Worm (Caenorhabditis elegans) whole organism, midembryonic: ENCODE measurements around the gene T24B8.3.

Experiments
- T22C8.4 ChIP-seq: fragments of 200-800 bp; sonication (Bioruptor generic); IDR thresholded peaks from 2 replicates; pipeline ENCODE4 v1.3.6; 2022; ENCODE audit warnings: missing genetic modification characterization, missing compliant biosample characterization
- cog-1 ChIP-seq: sonication (generic microtip); optimal IDR thresholded peaks from 2 replicates; lab custom pipeline; 2016; ENCODE audit warnings: missing genetic modification characterization, missing compliant biosample characterization
- flt-1 ChIP-seq: fragments of 200-800 bp; sonication (Bioruptor generic); IDR thresholded peaks from 2 replicates; pipeline ENCODE4 v1.3.6; 2022; ENCODE audit warnings: missing genetic modification characterization, missing compliant biosample characterization
- klf-2 ChIP-seq: fragments of 200-800 bp; sonication (Bioruptor generic); conservative IDR thresholded peaks from 2 replicates; pipeline ENCODE4 v1.3.6; 2022; ENCODE audit warnings: missing genetic modification reagents, missing genetic modification characterization, missing compliant biosample characterization
- med-1 ChIP-seq: sonication (generic microtip); optimal IDR thresholded peaks from 2 replicates; lab custom pipeline; 2017; ENCODE audit warnings: missing genetic modification characterization, mild to moderate bottlenecking, missing compliant biosample characterization, antibody characterized with exemption, missing genetic modification reagents; ENCODE audit not compliant: insufficient read depth
- ref-1 ChIP-seq: fragments of 200-800 bp; sonication (Bioruptor generic); conservative IDR thresholded peaks from 2 replicates; pipeline ENCODE4 v1.3.6; 2022; ENCODE audit warnings: missing genetic modification reagents, missing genetic modification characterization, missing compliant biosample characterization
- tab-1 ChIP-seq: fragments of 200-800 bp; sonication (Bioruptor generic); IDR thresholded peaks from 2 replicates; pipeline ENCODE4 v1.3.6; 2022; ENCODE audit warnings: missing genetic modification characterization, missing compliant biosample characterization
- ztf-23 ChIP-seq: fragments of 200-800 bp; sonication (Bioruptor generic); IDR thresholded peaks from 2 replicates; pipeline ENCODE4 v1.3.6; 2022; ENCODE audit warnings: missing genetic modification reagents, missing genetic modification characterization, missing compliant biosample characterization
- ztf-29 ChIP-seq: fragments of 200-800 bp; sonication (Bioruptor generic); IDR thresholded peaks from 2 replicates; pipeline ENCODE4 v1.3.6; 2022; ENCODE audit warnings: missing genetic modification reagents, missing genetic modification characterization, missing compliant biosample characterization

T24B8.3 gene

DNA sequence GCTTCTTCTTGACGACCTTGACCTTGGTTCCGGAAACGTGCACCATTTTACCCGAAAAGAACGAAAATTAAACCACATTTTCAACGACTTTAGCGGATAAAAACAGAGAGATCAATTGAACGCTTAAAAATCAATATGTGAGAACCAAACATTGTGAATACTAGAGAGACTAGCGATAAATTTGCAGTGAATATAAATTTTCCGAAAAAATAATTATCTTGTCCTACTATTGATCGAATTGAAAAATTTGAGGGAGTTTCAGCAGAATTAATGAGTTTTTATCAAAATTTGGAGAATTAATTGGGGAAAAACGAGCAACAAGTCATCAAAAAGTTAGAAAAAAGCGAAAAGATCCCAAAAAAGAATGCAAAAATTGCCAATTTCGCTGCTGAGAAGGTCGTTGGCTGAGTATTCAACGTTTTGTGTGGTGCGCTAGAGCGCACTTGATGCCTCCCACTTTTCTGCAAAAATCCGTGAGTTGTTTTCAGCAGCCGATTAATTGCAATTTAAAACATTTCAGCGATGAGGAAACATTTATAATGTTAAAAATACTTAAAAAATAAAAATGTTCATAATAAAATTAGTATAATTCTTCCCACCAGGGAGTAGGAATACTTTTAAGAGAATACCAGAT is 3.8 kb downstream of the T24B8.3 start, which contains the start of gene rpl-32:
TSS of gene rpl-32 (minus strand) at position 51 of the 634 bp plus-strand sequence.
- TF ChIP-seq cog-1 (tag; lab: Kevin White, UChicago) = peak; percentile 69
- no peak for TF ChIP-seq ref-1 (GFP tag; lab: Robert Waterston, UW)
- 0 out of 2 replicates have a peak, but pooled peaks have one; percentile 53 for TF ChIP-seq flt-1
- no peak for TF ChIP-seq med-1
- no peak for TF ChIP-seq klf-2 (GFP tag; lab: Robert Waterston, UW)
- no peak for TF ChIP-seq tab-1 (GFP tag; lab: Robert Waterston, UW)

DNA sequence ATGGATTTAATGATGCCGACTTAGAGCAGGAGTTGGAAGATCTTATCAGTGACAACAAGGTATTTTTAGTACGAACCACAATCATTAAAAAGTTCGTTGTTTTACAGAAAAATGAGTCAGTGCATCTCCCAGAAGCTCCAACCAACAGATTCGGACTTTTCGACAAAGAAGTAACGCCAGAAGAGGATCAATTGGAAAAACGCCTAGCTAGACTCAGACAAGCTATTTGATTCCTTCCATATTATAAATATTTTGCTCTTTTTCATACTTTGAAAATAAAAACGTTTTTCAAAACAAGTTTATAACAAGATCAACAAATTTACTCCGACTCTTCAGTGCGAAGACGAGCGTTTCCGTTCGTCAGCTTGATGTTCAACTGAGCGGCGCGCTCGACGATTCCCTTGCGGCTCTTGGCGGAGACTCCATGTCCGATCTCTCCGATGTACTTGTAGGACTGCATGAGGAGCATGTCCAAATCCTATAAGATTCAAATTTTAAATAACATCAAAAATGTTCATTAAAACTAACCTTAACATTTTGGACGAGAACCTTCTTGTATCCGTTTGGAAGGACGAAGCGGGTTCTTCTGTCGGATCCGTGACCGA is 4.6 kb downstream of the T24B8.3 start:
- no peak for TF ChIP-seq cog-1 (tag; lab: Kevin White, UChicago)
- TF ChIP-seq klf-2 (GFP tag; lab: Robert Waterston, UW) = no peak
- TF ChIP-seq tab-1 (GFP tag; lab: Robert Waterston, UW) = no peak
- no peak for TF ChIP-seq ref-1 (GFP tag; lab: Robert Waterston, UW)
- no peak for TF ChIP-seq med-1

DNA sequence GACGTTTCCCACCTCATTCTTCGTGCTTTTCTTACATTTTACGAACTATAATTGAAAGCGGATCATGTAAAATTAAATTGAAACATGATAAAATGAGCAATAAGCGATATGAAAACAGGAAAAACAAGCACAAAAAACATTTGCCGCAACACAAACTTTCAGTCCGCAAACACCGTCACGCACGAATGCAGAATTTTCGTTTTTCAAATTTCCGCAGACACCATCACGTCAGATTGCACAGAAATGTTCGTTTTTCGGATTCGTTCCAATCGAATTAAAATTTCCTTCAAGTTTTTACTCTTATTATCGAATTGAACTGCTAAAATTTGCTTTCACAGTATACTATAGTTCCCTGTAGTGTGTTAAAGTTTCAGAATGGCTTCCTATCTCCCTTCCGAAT is 6.3 kb downstream of the T24B8.3 start, which contains the start of gene chmp-7:
TSS of gene chmp-7 (plus strand) at position 369 of the 400 bp plus-strand sequence.
- TF ChIP-seq cog-1 (tag; lab: Kevin White, UChicago) (peak; percentile 18), klf-2 (GFP tag; lab: Robert Waterston, UW) (no peak), T22C8.4 (GFP tag; lab: Robert Waterston, UW) (no peak), tab-1 (GFP tag; lab: Robert Waterston, UW) (no peak), ztf-23 (0 out of 2 replicates have a peak, but pooled peaks have one; percentile 53), med-1 (no peak), flt-1 (peak; percentile 69; the same call in 1 of the 2 replicates), ref-1 (GFP tag; lab: Robert Waterston, UW) (no peak), ztf-29 (GFP tag; lab: Robert Waterston, UW) (no peak)

DNA sequence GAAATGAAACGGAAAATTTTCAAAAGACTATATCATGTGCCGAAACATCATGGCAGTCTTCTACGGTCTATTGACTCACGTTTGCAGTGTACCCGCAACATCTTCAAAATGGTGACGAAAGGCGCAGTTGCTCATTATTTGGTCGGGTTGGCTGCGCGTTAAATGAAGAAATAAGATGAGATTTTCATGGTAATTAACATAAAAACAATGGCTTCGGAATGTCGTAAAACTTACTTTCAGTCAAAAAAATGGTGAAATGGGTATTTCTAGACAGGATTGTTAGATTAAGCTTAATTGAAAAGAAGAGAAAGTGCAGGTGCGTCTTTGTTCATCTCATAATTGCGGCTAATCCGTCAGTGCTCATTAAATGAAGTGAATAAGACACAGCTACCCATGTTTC is 7.4 kb downstream of the T24B8.3 start, which contains the start of gene T24B8.7:
TSS of gene T24B8.7 (minus strand) at position 101 of the 400 bp plus-strand sequence.
- TF ChIP-seq ref-1 (GFP tag; lab: Robert Waterston, UW) = no peak
- no peak for TF ChIP-seq T22C8.4 (GFP tag; lab: Robert Waterston, UW)
- TF ChIP-seq flt-1 = no peak
- no peak for TF ChIP-seq med-1
- no peak for TF ChIP-seq ztf-29 (GFP tag; lab: Robert Waterston, UW)
- no peak for TF ChIP-seq ztf-23
- TF ChIP-seq cog-1 (tag; lab: Kevin White, UChicago) = no peak
- TF ChIP-seq klf-2 (GFP tag; lab: Robert Waterston, UW) = no peak
- TF ChIP-seq tab-1 (GFP tag; lab: Robert Waterston, UW) = no peak

DNA sequence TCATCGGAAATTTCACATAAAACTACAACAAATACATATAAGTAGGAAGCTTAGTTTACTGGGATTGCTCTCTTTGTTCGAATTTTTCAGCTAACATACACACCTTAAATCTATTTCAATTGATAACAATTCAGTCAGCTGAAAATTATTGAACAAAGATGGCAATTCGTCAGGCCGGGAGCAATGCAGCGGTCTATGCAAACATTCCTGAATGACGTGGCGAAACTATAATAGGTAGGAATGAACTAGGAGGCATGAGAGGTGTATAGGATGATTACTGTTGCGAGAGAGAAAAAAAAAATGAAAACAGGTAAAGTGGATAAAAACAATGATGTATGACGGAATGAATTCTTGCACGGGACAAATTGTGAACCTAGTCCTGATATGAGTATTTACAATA is 18.9 kb downstream of the T24B8.3 start:
- TF ChIP-seq ref-1 (GFP tag; lab: Robert Waterston, UW) = no peak
- no peak for TF ChIP-seq klf-2 (GFP tag; lab: Robert Waterston, UW)
- TF ChIP-seq flt-1 = no peak
- no peak for TF ChIP-seq ztf-23
- no peak for TF ChIP-seq tab-1 (GFP tag; lab: Robert Waterston, UW)
- no peak for TF ChIP-seq ztf-29 (GFP tag; lab: Robert Waterston, UW)
- TF ChIP-seq med-1 = no peak
- TF ChIP-seq T22C8.4 (GFP tag; lab: Robert Waterston, UW) = no peak
- no peak for TF ChIP-seq cog-1 (tag; lab: Kevin White, UChicago)

DNA sequence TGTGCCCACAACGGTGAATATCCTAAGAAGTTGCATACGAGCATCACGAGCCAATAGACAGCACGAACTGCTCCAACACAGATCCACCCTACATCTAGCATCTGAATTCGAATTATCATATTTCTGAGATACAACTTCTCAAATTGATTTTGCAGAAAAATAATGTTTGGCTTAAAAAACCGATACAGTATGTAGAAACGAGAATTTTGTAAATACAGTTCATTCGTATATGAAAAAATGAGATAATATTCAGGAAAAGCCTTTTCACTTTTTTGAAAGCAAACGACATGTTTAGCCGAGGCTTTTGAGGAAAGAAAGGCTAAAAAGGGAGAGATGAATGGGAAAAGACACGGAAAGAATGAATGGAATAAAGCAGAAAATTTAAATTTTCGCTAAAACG is 19.6 kb downstream of the T24B8.3 start, which contains the start of gene F37B12.3:
TSS of gene F37B12.3 (minus strand) at position 101 of the 400 bp plus-strand sequence.
- TF ChIP-seq flt-1 (no peak), T22C8.4 (GFP tag; lab: Robert Waterston, UW) (no peak), klf-2 (GFP tag; lab: Robert Waterston, UW) (no peak), cog-1 (tag; lab: Kevin White, UChicago) (no peak)

DNA sequence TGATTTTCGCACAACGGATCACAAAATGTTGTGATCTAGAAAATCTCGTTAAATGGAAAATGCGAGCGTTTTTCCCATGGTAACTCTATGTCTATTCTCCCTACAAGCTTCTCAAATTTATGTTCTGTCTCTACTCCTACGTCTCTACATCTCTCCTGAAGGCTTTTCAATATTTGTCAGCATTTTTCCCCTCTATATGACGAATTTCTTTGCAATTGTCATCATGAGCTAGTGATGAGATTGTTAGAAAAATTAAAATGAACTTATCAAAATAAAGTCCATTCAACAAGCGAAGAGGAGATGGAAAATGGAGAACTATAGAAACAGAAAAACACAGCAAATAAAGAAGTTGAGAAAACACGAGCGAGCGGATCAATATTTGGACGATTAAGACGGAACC is 22.2 kb downstream of the T24B8.3 start:
- TF ChIP-seq ztf-23 (no peak), med-1 (no peak), klf-2 (GFP tag; lab: Robert Waterston, UW) (no peak), ztf-29 (GFP tag; lab: Robert Waterston, UW) (no peak), flt-1 (no peak), T22C8.4 (GFP tag; lab: Robert Waterston, UW) (no peak), tab-1 (GFP tag; lab: Robert Waterston, UW) (no peak), ref-1 (GFP tag; lab: Robert Waterston, UW) (no peak), cog-1 (tag; lab: Kevin White, UChicago) (no peak)

DNA sequence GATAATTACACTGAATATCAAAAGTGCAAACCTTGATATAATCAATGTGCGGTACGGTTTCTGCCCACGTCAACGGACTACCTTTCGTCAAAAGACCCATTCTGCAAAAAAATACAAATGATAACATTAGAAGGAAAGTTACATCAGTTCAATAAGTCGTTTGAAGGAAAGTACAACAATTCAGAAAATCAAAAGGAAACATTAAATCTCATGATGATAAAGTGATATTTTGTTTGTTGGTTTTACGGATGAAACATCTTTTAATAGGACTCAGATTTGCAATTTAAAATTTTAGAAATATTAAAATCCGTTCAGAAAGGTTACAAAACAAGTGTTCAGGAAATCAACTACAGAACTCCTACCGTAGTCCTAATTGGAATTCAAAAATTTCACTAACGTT is 22.7 kb downstream of the T24B8.3 start, which contains the start of gene gcs-1:
TSS of gene gcs-1 (minus strand) at position 101 of the 400 bp plus-strand sequence.
- no peak for TF ChIP-seq T22C8.4 (GFP tag; lab: Robert Waterston, UW)
- no peak for TF ChIP-seq ref-1 (GFP tag; lab: Robert Waterston, UW)
- no peak for TF ChIP-seq ztf-23
- no peak for TF ChIP-seq klf-2 (GFP tag; lab: Robert Waterston, UW)
- TF ChIP-seq ztf-29 (GFP tag; lab: Robert Waterston, UW) = no peak
- no peak for TF ChIP-seq cog-1 (tag; lab: Kevin White, UChicago)
- no peak for TF ChIP-seq tab-1 (GFP tag; lab: Robert Waterston, UW)
- no peak for TF ChIP-seq flt-1
- no peak for TF ChIP-seq med-1

DNA sequence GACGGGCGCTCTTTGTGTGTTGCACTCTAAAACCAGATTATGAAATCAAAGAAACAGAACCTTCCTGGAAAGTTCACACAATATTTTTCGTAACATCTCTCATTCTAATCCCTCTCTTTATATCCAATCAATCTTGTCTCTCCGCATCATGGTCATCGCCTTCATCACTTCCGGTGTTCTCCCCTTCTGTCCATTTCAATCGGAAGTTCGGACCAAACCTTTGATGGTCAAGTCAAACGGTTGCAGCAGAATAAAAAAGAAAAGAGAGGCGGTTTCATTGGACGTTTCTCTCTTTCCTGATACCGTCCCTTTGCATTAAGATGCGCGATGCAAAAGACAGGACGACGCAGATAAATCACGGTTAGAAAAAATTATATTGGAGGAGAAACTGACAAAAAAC is 27.9 kb downstream of the T24B8.3 start:
- no peak for TF ChIP-seq ref-1 (GFP tag; lab: Robert Waterston, UW)
- no peak for TF ChIP-seq ztf-29 (GFP tag; lab: Robert Waterston, UW)
- TF ChIP-seq klf-2 (GFP tag; lab: Robert Waterston, UW) = no peak
- TF ChIP-seq tab-1 (GFP tag; lab: Robert Waterston, UW) = no peak
